Worm (Caenorhabditis elegans) whole organism, L1 larva: Measurements from ENCODE around the gene F35D11.4.

Experiments used
- C04F5.9 ChIP-seq: sonication (generic microtip); optimal IDR thresholded peaks from 2 replicates; lab custom pipeline; 2016; ENCODE audit warnings: missing genetic modification characterization, missing compliant biosample characterization
- F16B12.6 ChIP-seq: fragments of 150-350 bp; optimal IDR thresholded peaks from 2 replicates; lab custom pipeline; 2014; ENCODE audit warnings: missing biosample characterization, missing genetic modification characterization
- Y116A8C.19 ChIP-seq: sonication (generic microtip); optimal IDR thresholded peaks from 2 replicates; lab custom pipeline; 2016; ENCODE audit warnings: missing compliant biosample characterization, missing genetic modification characterization, borderline replicate concordance
- alr-1 ChIP-seq: fragments of 200-800 bp; sonication (Bioruptor generic); optimal IDR thresholded peaks from 2 replicates; lab custom pipeline; 2018; ENCODE audit warnings: borderline replicate concordance, mild to moderate bottlenecking, missing genetic modification characterization, missing compliant biosample characterization
- aly-2 ChIP-seq: fragments of 150-350 bp; optimal IDR thresholded peaks from 2 replicates; lab custom pipeline; 2014; ENCODE audit warnings: missing biosample characterization, missing genetic modification characterization
- blmp-1 ChIP-seq: fragments of 150-350 bp; optimal IDR thresholded peaks from 2 replicates; lab custom pipeline; 2014; ENCODE audit warnings: missing biosample characterization, missing genetic modification characterization
- ces-1 ChIP-seq: fragments of 150-350 bp; optimal IDR thresholded peaks from 2 replicates; lab custom pipeline; 2014; ENCODE audit warnings: missing biosample characterization, missing genetic modification reagents, missing genetic modification characterization
- dpl-1 ChIP-seq, 3 experiments: fragments of 150-350 bp in 2 of 3; sonication (generic microtip) in 1 of 3; optimal IDR thresholded peaks; 2 replicates each; lab custom pipeline; 2014 to 2017; ENCODE audit warnings: missing biosample characterization in 3 of 3, missing genetic modification characterization in 3 of 3, missing genetic modification reagents in 3 of 3
- efl-1 ChIP-seq, 4 experiments: fragments of 150-350 bp; optimal IDR thresholded peaks in 3 of 4; peaks in 1 of 4; 1 replicate in 1 of 4; 2 replicates in 3 of 4; lab custom pipeline; 2014; ENCODE audit warnings: missing biosample characterization in 2 of 4, missing genetic modification characterization in 2 of 4, missing genetic modification reagents in 2 of 4
- elt-2 ChIP-seq: sonication (generic microtip); optimal IDR thresholded peaks from 2 replicates; lab custom pipeline; 2016; ENCODE audit warnings: missing genetic modification characterization, mild to moderate bottlenecking, inconsistent platforms, missing compliant biosample characterization, missing genetic modification reagents
- ets-5 ChIP-seq: fragments of 200-800 bp; sonication (Bioruptor generic); IDR thresholded peaks from 2 replicates; pipeline ENCODE4 v1.3.6; 2022; ENCODE audit warnings: missing genetic modification characterization, missing compliant biosample characterization
- fos-1 ChIP-seq: fragments of 150-350 bp; optimal IDR thresholded peaks from 2 replicates; lab custom pipeline; 2014; ENCODE audit warnings: missing biosample characterization, missing genetic modification characterization
- grh-1 ChIP-seq: fragments of 200-800 bp; sonication (Bioruptor generic); IDR thresholded peaks from 2 replicates; pipeline ENCODE4 v1.3.6; 2022; ENCODE audit warnings: missing genetic modification reagents, missing genetic modification characterization, missing compliant biosample characterization
- jun-1 ChIP-seq: fragments of 150-350 bp; optimal IDR thresholded peaks from 2 replicates; lab custom pipeline; 2014; ENCODE audit warnings: missing biosample characterization, missing genetic modification reagents, missing genetic modification characterization
- lin-14 ChIP-seq: fragments of 200-800 bp; sonication (Bioruptor generic); optimal IDR thresholded peaks from 2 replicates; lab custom pipeline; 2018; ENCODE audit warnings: mild to moderate bottlenecking, missing genetic modification characterization, moderate library complexity, missing compliant biosample characterization
- lin-15B ChIP-seq: fragments of 150-350 bp; sonication (generic microtip); optimal IDR thresholded peaks from 3 replicates; lab custom pipeline; 2014; ENCODE audit warnings: missing biosample characterization, missing genetic modification characterization
- lin-35 ChIP-seq, 2 experiments: fragments of 150-350 bp; optimal IDR thresholded peaks; 2 replicates each; lab custom pipeline; 2014; ENCODE audit warnings: missing biosample characterization in 2 of 2, missing genetic modification characterization in 2 of 2, missing genetic modification reagents in 2 of 2
- lir-3 ChIP-seq: sonication (generic microtip); optimal IDR thresholded peaks from 2 replicates; lab custom pipeline; 2016; ENCODE audit warnings: mild to moderate bottlenecking, missing genetic modification characterization, moderate library complexity, missing compliant biosample characterization; ENCODE audit not compliant: poor library complexity
- nhr-12 ChIP-seq: sonication (generic microtip); optimal IDR thresholded peaks from 2 replicates; lab custom pipeline; 2017; ENCODE audit warnings: missing biosample characterization, missing genetic modification characterization
- nhr-19 ChIP-seq: fragments of 200-800 bp; sonication (Bioruptor generic); conservative IDR thresholded peaks from 2 replicates; pipeline ENCODE4 v1.3.6; 2022; ENCODE audit warnings: missing genetic modification characterization, missing compliant biosample characterization
- nhr-20 ChIP-seq: sonication (generic microtip); optimal IDR thresholded peaks from 2 replicates; lab custom pipeline; 2016; ENCODE audit warnings: mild to moderate bottlenecking, missing genetic modification characterization, missing compliant biosample characterization
- nhr-28 ChIP-seq: fragments of 150-350 bp; optimal IDR thresholded peaks from 2 replicates; lab custom pipeline; 2014; ENCODE audit warnings: missing biosample characterization, missing genetic modification characterization
- nhr-84 ChIP-seq: sonication (generic microtip); optimal IDR thresholded peaks from 2 replicates; lab custom pipeline; 2017; ENCODE audit warnings: missing biosample characterization, missing genetic modification characterization
- nhr-90 ChIP-seq: sonication (generic microtip); optimal IDR thresholded peaks from 2 replicates; lab custom pipeline; 2016; ENCODE audit warnings: mild to moderate bottlenecking, missing genetic modification characterization, missing compliant biosample characterization; ENCODE audit not compliant: poor library complexity
- pag-3 ChIP-seq: sonication (generic microtip); optimal IDR thresholded peaks from 2 replicates; lab custom pipeline; 2017; ENCODE audit warnings: missing genetic modification characterization, mild to moderate bottlenecking, missing compliant biosample characterization, antibody characterized with exemption, borderline replicate concordance; ENCODE audit not compliant: insufficient read depth
- rnt-1 ChIP-seq: sonication (generic microtip); optimal IDR thresholded peaks from 2 replicates; lab custom pipeline; 2016; ENCODE audit warnings: mild to moderate bottlenecking, missing genetic modification characterization, moderate library complexity, missing compliant biosample characterization
- snpc-4 ChIP-seq: fragments of 150-350 bp; optimal IDR thresholded peaks from 2 replicates; lab custom pipeline; 2014; ENCODE audit warnings: missing biosample characterization, missing genetic modification characterization
- sup-37 ChIP-seq: fragments of 200-800 bp; sonication (Bioruptor generic); optimal IDR thresholded peaks from 2 replicates; lab custom pipeline; 2018; ENCODE audit warnings: mild to moderate bottlenecking, missing genetic modification characterization, missing compliant biosample characterization
- tlp-1 ChIP-seq: fragments of 150-350 bp; optimal IDR thresholded peaks from 2 replicates; lab custom pipeline; 2014; ENCODE audit warnings: missing biosample characterization, missing genetic modification characterization
- unc-30 ChIP-seq: sonication (generic microtip); optimal IDR thresholded peaks from 2 replicates; lab custom pipeline; 2017; ENCODE audit warnings: missing biosample characterization, missing genetic modification characterization
- unc-62 ChIP-seq: fragments of 150-350 bp; optimal IDR thresholded peaks from 2 replicates; lab custom pipeline; 2014; ENCODE audit warnings: missing biosample characterization, missing genetic modification reagents, missing genetic modification characterization
- unc-98 ChIP-seq: fragments of 200-800 bp; sonication (Bioruptor generic); IDR thresholded peaks from 2 replicates; pipeline ENCODE4 v1.3.6; 2022; ENCODE audit warnings: missing genetic modification characterization, missing compliant biosample characterization
- vab-15 ChIP-seq: sonication (generic microtip); optimal IDR thresholded peaks from 2 replicates; lab custom pipeline; 2017; ENCODE audit warnings: missing genotype, mild to moderate bottlenecking, missing genetic modification characterization, missing compliant biosample characterization
- zag-1 ChIP-seq: fragments of 150-350 bp; optimal IDR thresholded peaks from 2 replicates; lab custom pipeline; 2014; ENCODE audit warnings: missing biosample characterization, missing genetic modification characterization
- zip-4 ChIP-seq: fragments of 200-800 bp; sonication (Bioruptor generic); optimal IDR thresholded peaks from 2 replicates; lab custom pipeline; 2018; ENCODE audit warnings: mild to moderate bottlenecking, missing genetic modification characterization, moderate library complexity, missing compliant biosample characterization
- ztf-4 ChIP-seq: fragments of 150-350 bp; optimal IDR thresholded peaks from 2 replicates; lab custom pipeline; 2014; ENCODE audit warnings: missing biosample characterization, missing genetic modification characterization

F35D11.4 gene

ce11 chrII:4565205-4565604, 38.0 kb upstream of the F35D11.4 start:
- TF ChIP-seq grh-1 (GFP tag; lab: Robert Waterston, UW) (no peak), elt-2 (tag; lab: Kevin White, UChicago) (peak; percentile 39), unc-62 (no peak)

- TF ChIP-seq lir-3 (tag; lab: Kevin White, UChicago) = no peak
- no peak for TF ChIP-seq nhr-84 (tag; lab: Kevin White, UChicago)
- TF ChIP-seq sup-37 = no peak
- TF ChIP-seq fos-1 (tag; lab: Kevin White, UChicago) = no peak
- no peak for TF ChIP-seq nhr-19
- no peak for TF ChIP-seq ets-5
- no peak for TF ChIP-seq ces-1 (GFP tag; lab: Kevin White, UChicago)
- TF ChIP-seq aly-2 (tag; lab: Kevin White, UChicago) = no peak
- no peak for TF ChIP-seq pag-3
- no peak for TF ChIP-seq grh-1 (GFP tag; lab: Robert Waterston, UW)
- TF ChIP-seq lin-35 (GFP tag; optimal IDR thresholded peaks at IDR 0.05; lab: Kevin White, UChicago) = no peak
- no peak for TF ChIP-seq C04F5.9 (tag; lab: Kevin White, UChicago)
- no peak for TF ChIP-seq elt-2 (tag; lab: Kevin White, UChicago)
- TF ChIP-seq nhr-12 (tag; lab: Kevin White, UChicago) = no peak
- TF ChIP-seq nhr-90 (tag; lab: Kevin White, UChicago) = no peak
Observed at ce11 chrII:4566237-4566636, 37.0 kb upstream of the F35D11.4 start.

ce11 chrII:4571112-4571511, 32.1 kb upstream of the F35D11.4 start:
- TF ChIP-seq snpc-4 (tag; lab: Kevin White, UChicago) = no peak
- no peak for TF ChIP-seq aly-2 (tag; lab: Kevin White, UChicago)
- peak; percentile 9 for TF ChIP-seq lin-14 (GFP tag; lab: Kevin White, UChicago)
- no peak for TF ChIP-seq ces-1 (GFP tag; lab: Kevin White, UChicago)
- no peak for TF ChIP-seq lin-35 (GFP tag; optimal IDR thresholded peaks at IDR 0.05; lab: Kevin White, UChicago)
- TF ChIP-seq ztf-4 = no peak
- peak; percentile 5 for TF ChIP-seq blmp-1 (tag; lab: Kevin White, UChicago)
- TF ChIP-seq F16B12.6 (tag; lab: Kevin White, UChicago) = no peak
- no peak for TF ChIP-seq nhr-12 (tag; lab: Kevin White, UChicago)
- no peak for TF ChIP-seq lin-15B
- no peak for TF ChIP-seq vab-15 (tag; lab: Kevin White, UChicago)
- TF ChIP-seq unc-30 (tag; lab: Kevin White, UChicago) = no peak
- TF ChIP-seq zip-4 (GFP tag; lab: Kevin White, UChicago) = no peak
- TF ChIP-seq alr-1 (tag; lab: Kevin White, UChicago) = no peak
- no peak for TF ChIP-seq tlp-1 (tag; lab: Kevin White, UChicago)
- TF ChIP-seq rnt-1 (tag; lab: Kevin White, UChicago) = peak; percentile 20
- no peak for TF ChIP-seq nhr-90 (tag; lab: Kevin White, UChicago)
- no peak for TF ChIP-seq efl-1 (optimal IDR thresholded peaks at IDR 0.05; lab: Kevin White, UChicago)
- peak in 1 of 2 experiments; percentile 63 for TF ChIP-seq efl-1 (GFP tag; optimal IDR thresholded peaks at IDR 0.05 in 1 of 2; lab: Kevin White, UChicago)

ce11 chrII:4571868-4572267, 31.4 kb upstream of the F35D11.4 start, which contains the start of gene vab-1:
Gene vab-1, plus strand, starts transcription at chrII:4572000.
- TF ChIP-seq efl-1 (optimal IDR thresholded peaks at IDR 0.05; lab: Kevin White, UChicago) (no peak), efl-1 (GFP tag; optimal IDR thresholded peaks at IDR 0.05 in 1 of 2; lab: Kevin White, UChicago) (peak in 1 of 2 experiments; percentile 70), nhr-28 (tag; lab: Kevin White, UChicago) (no peak)

- TF ChIP-seq ztf-4 (no peak), unc-98 (no peak), jun-1 (tag; lab: Kevin White, UChicago) (no peak), dpl-1 (GFP tag; optimal IDR thresholded peaks at IDR 0.05; lab: Kevin White, UChicago) (no peak), zag-1 (tag; lab: Kevin White, UChicago) (no peak), nhr-20 (tag; lab: Kevin White, UChicago) (no peak), Y116A8C.19 (tag; lab: Kevin White, UChicago) (no peak), grh-1 (GFP tag; lab: Robert Waterston, UW) (no peak), rnt-1 (tag; lab: Kevin White, UChicago) (peak; percentile 11)
- TF ChIP-seq, all 84 proteins: peak for 1
Observed at ce11 chrII:4572579-4572978, 30.6 kb upstream of the F35D11.4 start.
